Fruit fly (Drosophila melanogaster) whole organism, embryonic: ENCODE measurements around the gene Dbp73D.

ENCODE experiments used
- B-H1 ChIP-seq: fragments of 200-800 bp; sonication (Bioruptor generic); IDR thresholded peaks from 3 replicates; pipeline ENCODE4 v1.3.6; 2022; ENCODE audit warnings: missing biosample characterization, missing genetic modification characterization
- CG10274 ChIP-seq: fragments of 200-800 bp; sonication (Bioruptor generic); optimal IDR thresholded peaks from 3 replicates; lab custom pipeline; 2017; ENCODE audit warnings: missing biosample characterization, mild to moderate bottlenecking, missing genetic modification characterization
- CG10959 ChIP-seq: fragments of 200-800 bp; sonication (Bioruptor generic); IDR thresholded peaks from 2 replicates; pipeline ENCODE4 v1.3.6; 2022; ENCODE audit warnings: missing biosample characterization, missing genetic modification characterization
- CG11085 ChIP-seq: fragments of 200-800 bp; sonication (Bioruptor generic); IDR thresholded peaks from 2 replicates; pipeline ENCODE4 v1.3.6; 2022; ENCODE audit warnings: missing biosample characterization, missing genetic modification characterization
- CG11723 ChIP-seq: fragments of 200-800 bp; sonication (Bioruptor generic); optimal IDR thresholded peaks from 2 replicates; lab custom pipeline; 2017; ENCODE audit warnings: missing biosample characterization, mild to moderate bottlenecking, missing genetic modification characterization
- CG12659 ChIP-seq: fragments of 200-800 bp; sonication (Bioruptor generic); optimal IDR thresholded peaks from 3 replicates; lab custom pipeline; 2017; ENCODE audit warnings: mild to moderate bottlenecking, missing biosample characterization, missing genetic modification reagents, missing genetic modification characterization
- CG13424 ChIP-seq: fragments of 200-800 bp; sonication (Bioruptor generic); optimal IDR thresholded peaks from 2 replicates; lab custom pipeline; 2019; ENCODE audit warnings: missing biosample characterization, mild to moderate bottlenecking, missing genetic modification characterization, moderate library complexity
- CG14860 ChIP-seq: fragments of 200-800 bp; sonication (Bioruptor generic); IDR thresholded peaks from 3 replicates; pipeline ENCODE4 v1.3.6; 2022; ENCODE audit warnings: missing biosample characterization, missing genetic modification characterization; ENCODE audit not compliant: partially characterized antibody
- CG14965 ChIP-seq: fragments of 200-800 bp; sonication (Bioruptor generic); optimal IDR thresholded peaks from 2 replicates; lab custom pipeline; 2016; ENCODE audit warnings: missing biosample characterization, missing genetic modification characterization, borderline replicate concordance
- CG1603 ChIP-seq: fragments of 200-800 bp; sonication (Bioruptor generic); optimal IDR thresholded peaks from 2 replicates; lab custom pipeline; 2019; ENCODE audit warnings: missing biosample characterization, mild to moderate bottlenecking, missing genetic modification characterization, moderate library complexity
- CG16779 ChIP-seq: fragments of 200-800 bp; sonication (Bioruptor generic); IDR thresholded peaks from 2 replicates; pipeline ENCODE4 v1.3.6; 2022; ENCODE audit warnings: missing biosample characterization, missing genetic modification characterization
- CG17912 ChIP-seq: fragments of 200-800 bp; sonication (Bioruptor generic); optimal IDR thresholded peaks from 2 replicates; lab custom pipeline; 2018; ENCODE audit warnings: missing biosample characterization, mild to moderate bottlenecking, missing genetic modification characterization
- CG1792 ChIP-seq: fragments of 200-800 bp; sonication (Bioruptor generic); optimal IDR thresholded peaks from 2 replicates; lab custom pipeline; 2016; ENCODE audit warnings: missing biosample characterization, missing genetic modification characterization
- CG18262 ChIP-seq: fragments of 200-800 bp; optimal IDR thresholded peaks from 3 replicates; lab custom pipeline; 2019; ENCODE audit warnings: missing biosample characterization, mild to moderate bottlenecking, missing genetic modification characterization, moderate library complexity
- CG30403 ChIP-seq: fragments of 200-800 bp; sonication (Bioruptor generic); optimal IDR thresholded peaks from 3 replicates; lab custom pipeline; 2016; ENCODE audit warnings: missing biosample characterization, missing genetic modification characterization
- CG34376 ChIP-seq: fragments of 200-800 bp; sonication (Bioruptor generic); optimal IDR thresholded peaks from 2 replicates; lab custom pipeline; 2018; ENCODE audit warnings: missing biosample characterization, mild to moderate bottlenecking, missing genetic modification characterization
- CG4328 ChIP-seq: fragments of 200-800 bp; sonication (Bioruptor generic); optimal IDR thresholded peaks from 3 replicates; lab custom pipeline; 2017; ENCODE audit warnings: missing biosample characterization, missing genetic modification reagents, missing genetic modification characterization
- CG4404 ChIP-seq: fragments of 200-800 bp; sonication (Bioruptor generic); IDR thresholded peaks from 2 replicates; pipeline ENCODE4 v1.3.6; 2022; ENCODE audit warnings: missing biosample characterization, missing genetic modification characterization
- CG4424 ChIP-seq: fragments of 200-800 bp; sonication (Bioruptor generic); optimal IDR thresholded peaks from 3 replicates; lab custom pipeline; 2016; ENCODE audit warnings: missing biosample characterization, missing genetic modification characterization
- CG4854 ChIP-seq: fragments of 200-800 bp; sonication (Bioruptor generic); optimal IDR thresholded peaks from 2 replicates; lab custom pipeline; 2016; ENCODE audit warnings: missing biosample characterization, missing genetic modification characterization, inconsistent platforms
- CG6854 ChIP-seq: fragments of 200-800 bp; sonication (Bioruptor generic); optimal IDR thresholded peaks from 3 replicates; lab custom pipeline; 2017; ENCODE audit warnings: missing biosample characterization, mild to moderate bottlenecking, missing genetic modification characterization
- CG9727 ChIP-seq: fragments of 200-800 bp; sonication (Bioruptor generic); optimal IDR thresholded peaks from 3 replicates; lab custom pipeline; 2017; ENCODE audit warnings: missing biosample characterization, mild to moderate bottlenecking, missing genetic modification characterization
- CoRest ChIP-seq: fragments of 200-800 bp; sonication (Bioruptor generic); optimal IDR thresholded peaks from 3 replicates; lab custom pipeline; 2018; ENCODE audit warnings: missing biosample characterization, mild to moderate bottlenecking, missing genetic modification characterization, moderate library complexity
- Dip2 ChIP-seq: fragments of 200-800 bp; sonication (Bioruptor generic); IDR thresholded peaks from 2 replicates; pipeline ENCODE4 v1.3.6; 2022; ENCODE audit warnings: missing biosample characterization, missing genetic modification characterization
- Dll ChIP-seq: fragments of 200-800 bp; sonication (Bioruptor generic); IDR thresholded peaks from 4 replicates; pipeline ENCODE4 v1.3.6; 2022; ENCODE audit warnings: missing biosample characterization, missing genetic modification characterization; ENCODE audit not compliant: partially characterized antibody
- Fer1 ChIP-seq: fragments of 200-800 bp; sonication (Bioruptor generic); optimal IDR thresholded peaks from 2 replicates; lab custom pipeline; 2017; ENCODE audit warnings: missing biosample characterization, mild to moderate bottlenecking, missing genetic modification characterization
- H15 ChIP-seq: fragments of 200-800 bp; sonication (Bioruptor generic); IDR thresholded peaks from 3 replicates; pipeline ENCODE4 v1.3.6; 2022; ENCODE audit warnings: missing biosample characterization, missing genetic modification characterization
- Hand ChIP-seq: fragments of 200-800 bp; sonication (Bioruptor generic); optimal IDR thresholded peaks from 2 replicates; lab custom pipeline; 2017; ENCODE audit warnings: mild to moderate bottlenecking, missing biosample characterization, missing genetic modification reagents, missing genetic modification characterization
- NK7.1 ChIP-seq: fragments of 200-800 bp; sonication (Bioruptor generic); optimal IDR thresholded peaks from 3 replicates; lab custom pipeline; 2016; ENCODE audit warnings: missing biosample characterization, missing genetic modification characterization
- Six4 ChIP-seq: fragments of 200-800 bp; sonication (Bioruptor generic); optimal IDR thresholded peaks from 2 replicates; lab custom pipeline; 2016; ENCODE audit warnings: missing biosample characterization, missing genetic modification characterization
- Stat92E ChIP-seq, 3 experiments: fragments of >200 bp in 2 of 3; fragments of 200-800 bp in 1 of 3; sonication (Bioruptor generic) in 1 of 3; optimal IDR thresholded peaks; 2 replicates each; lab custom pipeline; 2017 to 2019; ENCODE audit warnings: missing biosample characterization in 3 of 3, missing genetic modification characterization in 3 of 3, mild to moderate bottlenecking in 1 of 3, moderate library complexity in 1 of 3
- Taf1 ChIP-seq: fragments of 200-800 bp; sonication (Bioruptor generic); IDR thresholded peaks from 2 replicates; pipeline ENCODE4 v1.3.6; 2022; ENCODE audit warnings: missing biosample characterization, missing genetic modification characterization
- Trl ChIP-seq, 3 experiments: fragments of >200 bp in 2 of 3; fragments of 200-800 bp in 1 of 3; sonication (Bioruptor generic) in 1 of 3; optimal IDR thresholded peaks; 2 replicates in 1 of 3; 3 replicates in 2 of 3; lab custom pipeline; 2016 to 2017; ENCODE audit warnings: missing biosample characterization in 1 of 3, missing genetic modification characterization in 1 of 3
- br ChIP-seq: fragments of >200 bp; optimal IDR thresholded peaks from 2 replicates; lab custom pipeline; 2017
- cato ChIP-seq: fragments of 200-800 bp; sonication (Bioruptor generic); optimal IDR thresholded peaks from 2 replicates; lab custom pipeline; 2016; ENCODE audit warnings: missing biosample characterization, missing genetic modification characterization, borderline replicate concordance
- dmrt11E ChIP-seq: fragments of 200-800 bp; sonication (Bioruptor generic); optimal IDR thresholded peaks from 3 replicates; lab custom pipeline; 2018; ENCODE audit warnings: missing biosample characterization, mild to moderate bottlenecking, missing genetic modification characterization, moderate library complexity
- gsb ChIP-seq: fragments of 200-800 bp; sonication (Bioruptor generic); IDR thresholded peaks from 2 replicates; pipeline ENCODE4 v1.3.6; 2022; ENCODE audit warnings: missing biosample characterization, missing genetic modification characterization
- h ChIP-seq: fragments of >200 bp; optimal IDR thresholded peaks from 2 replicates; lab custom pipeline; 2017
- jigr1 ChIP-seq: fragments of 200-800 bp; sonication (Bioruptor generic); IDR thresholded peaks from 3 replicates; pipeline ENCODE4 v1.3.6; 2022; ENCODE audit warnings: missing biosample characterization, missing genetic modification characterization
- ken ChIP-seq: fragments of 200-800 bp; sonication (Bioruptor generic); IDR thresholded peaks from 3 replicates; pipeline ENCODE4 v1.3.6; 2022; ENCODE audit warnings: missing biosample characterization, missing genetic modification characterization
- lmd ChIP-seq: fragments of 200-800 bp; sonication (Bioruptor generic); IDR thresholded peaks from 2 replicates; pipeline ENCODE4 v1.3.6; 2022; ENCODE audit warnings: missing biosample characterization, missing genetic modification characterization
- nmo ChIP-seq: fragments of 200-800 bp; sonication (Bioruptor generic); optimal IDR thresholded peaks from 2 replicates; lab custom pipeline; 2018; ENCODE audit warnings: missing biosample characterization, mild to moderate bottlenecking, missing genetic modification characterization, moderate library complexity
- org-1 ChIP-seq: fragments of 200-800 bp; sonication (Bioruptor generic); optimal IDR thresholded peaks from 2 replicates; lab custom pipeline; 2017; ENCODE audit warnings: missing biosample characterization, missing genetic modification characterization
- pan ChIP-seq, 4 experiments: fragments of >200 bp in 3 of 4; fragments of 200-800 bp in 1 of 4; sonication (Bioruptor generic) in 1 of 4; optimal IDR thresholded peaks in 3 of 4; IDR thresholded peaks in 1 of 4; 2 replicates each; pipeline versions ENCODE4 v1.3.6 to Lab custom; 2017 to 2022; ENCODE audit warnings: missing biosample characterization in 2 of 4, missing genetic modification characterization in 2 of 4, mixed read lengths in 1 of 4
- phol ChIP-seq: fragments of 200-800 bp; sonication (Bioruptor generic); optimal IDR thresholded peaks from 3 replicates; lab custom pipeline; 2018; ENCODE audit warnings: missing biosample characterization, mild to moderate bottlenecking, missing genetic modification characterization, moderate library complexity
- scrt ChIP-seq: fragments of 200-800 bp; sonication (Bioruptor generic); optimal IDR thresholded peaks from 2 replicates; lab custom pipeline; 2018; ENCODE audit warnings: missing biosample characterization, mild to moderate bottlenecking, missing genetic modification characterization, moderate library complexity
- shn ChIP-seq: fragments of 200-800 bp; sonication (Bioruptor generic); optimal IDR thresholded peaks from 3 replicates; lab custom pipeline; 2016; ENCODE audit warnings: missing biosample characterization, missing genetic modification characterization
- sob ChIP-seq: fragments of 200-800 bp; sonication (Bioruptor generic); IDR thresholded peaks from 2 replicates; pipeline ENCODE4 v1.3.6; 2022; ENCODE audit warnings: missing biosample characterization, missing genetic modification characterization
- vvl ChIP-seq: fragments of 200-800 bp; sonication (Bioruptor generic); IDR thresholded peaks from 2 replicates; pipeline ENCODE4 v1.3.6; 2022; ENCODE audit warnings: missing biosample characterization, missing genetic modification characterization

Gene Dbp73D

DNA sequence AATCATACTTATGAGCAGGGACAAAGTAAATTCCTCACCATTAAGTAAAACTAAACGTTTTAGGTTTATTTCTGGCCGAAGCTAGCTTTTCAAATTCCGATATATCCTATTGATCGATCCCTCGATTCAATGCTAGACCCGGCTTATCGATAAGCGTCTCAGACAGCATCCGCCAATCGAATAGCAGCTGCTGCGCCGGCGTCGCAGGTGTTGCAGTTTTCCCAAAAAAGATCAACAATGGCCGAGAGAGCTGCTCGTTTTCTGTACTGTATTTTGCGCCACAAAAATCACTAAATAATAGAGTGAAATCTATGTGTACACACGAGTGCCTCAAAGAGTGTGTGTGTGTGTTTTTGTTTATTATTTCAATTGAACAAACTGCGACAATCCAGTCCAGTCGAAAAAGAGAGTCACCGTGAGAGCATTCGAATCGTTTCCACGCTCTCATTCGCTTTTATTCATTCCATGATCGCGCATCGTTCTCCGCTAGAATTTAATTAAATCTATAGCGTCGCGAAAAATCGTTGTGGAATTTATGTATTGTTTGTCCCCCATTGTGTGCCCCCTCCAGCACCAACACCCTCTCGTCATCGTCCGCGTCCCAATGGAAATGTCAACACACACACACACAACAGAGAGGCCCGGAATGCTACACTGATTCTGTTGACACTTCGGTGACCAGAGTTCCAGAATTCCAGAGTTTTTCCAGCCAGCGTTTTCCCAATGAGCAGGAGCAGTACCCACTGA lies 17.0 kb downstream of the Dbp73D start (continued):
- no peak for TF ChIP-seq CG4404 (GFP tag; lab: Robert Waterston, UW)
- no peak for TF ChIP-seq CG13424 (tag; lab: Kevin White, UChicago)
- no peak for TF ChIP-seq CG11085 (GFP tag; lab: Robert Waterston, UW)
- TF ChIP-seq NK7.1 (GFP tag; lab: Kevin White, UChicago), result no peak
- no peak for TF ChIP-seq CG34376
- no peak for TF ChIP-seq shn (GFP tag; lab: Kevin White, UChicago)
- TF ChIP-seq CG16779 (GFP tag; lab: Robert Waterston, UW), result no peak
- TF ChIP-seq CG14860, result peak; percentile 64; the same call in 2 of the 3 replicates
- TF ChIP-seq CG18262 (tag; lab: Kevin White, UChicago), result no peak
- TF ChIP-seq dmrt11E (tag; lab: Kevin White, UChicago), result no peak
- no peak for TF ChIP-seq CG11723 (GFP tag; lab: Kevin White, UChicago)
- no peak for TF ChIP-seq CG1792 (GFP tag; lab: Kevin White, UChicago)
- no peak for TF ChIP-seq cato (GFP tag; lab: Kevin White, UChicago)
- peak; percentile 59 to 68 for TF ChIP-seq Trl (optimal IDR thresholded peaks at IDR 0.05; lab: Kevin White, UChicago)
- TF ChIP-seq Trl (GFP tag; optimal IDR thresholded peaks at IDR 0.05; lab: Kevin White, UChicago), result no peak
- no peak for TF ChIP-seq vvl (GFP tag; lab: Robert Waterston, UW)
- TF ChIP-seq CG12659 (GFP tag; lab: Kevin White, UChicago), result no peak
- TF ChIP-seq sob, result no peak
- TF ChIP-seq CG30403 (GFP tag; lab: Kevin White, UChicago), result no peak
- TF ChIP-seq H15 (GFP tag; lab: Robert Waterston, UW), result no peak
- TF ChIP-seq CG9727 (GFP tag; lab: Kevin White, UChicago), result no peak
- peak; percentile 63; the same call in 3 of the 4 replicates for TF ChIP-seq Dll (GFP tag; lab: Robert Waterston, UW)
- TF ChIP-seq CG14965 (GFP tag; lab: Kevin White, UChicago), result no peak
- no peak for TF ChIP-seq CG4424 (GFP tag; lab: Kevin White, UChicago)
- no peak for TF ChIP-seq Hand
- TF ChIP-seq ken (GFP tag; lab: Robert Waterston, UW), result no peak
- TF ChIP-seq B-H1 (GFP tag; lab: Robert Waterston, UW), result no peak
- no peak for TF ChIP-seq Taf1 (GFP tag; lab: Robert Waterston, UW)
- TF ChIP-seq h (lab: Kevin White, UChicago), result no peak
- TF ChIP-seq lmd (GFP tag; lab: Robert Waterston, UW), result no peak
- no peak for TF ChIP-seq pan (optimal IDR thresholded peaks at IDR 0.05; lab: Kevin White, UChicago)
- TF ChIP-seq pan (GFP tag; optimal IDR thresholded peaks at IDR 0.05 in 1 of 2, IDR thresholded peaks at IDR 0.05 in 1 of 2), result no peak
- TF ChIP-seq CG10959 (GFP tag; lab: Robert Waterston, UW), result no peak
- no peak for TF ChIP-seq nmo (GFP tag; lab: Kevin White, UChicago)
- TF ChIP-seq CG4854 (GFP tag; lab: Kevin White, UChicago), result no peak
- no peak for TF ChIP-seq org-1 (GFP tag; lab: Kevin White, UChicago)
- no peak for TF ChIP-seq Stat92E (GFP tag; optimal IDR thresholded peaks at IDR 0.05; lab: Kevin White, UChicago)
- TF ChIP-seq br (lab: Kevin White, UChicago), result no peak
- TF ChIP-seq CG17912, result no peak
- TF ChIP-seq CG6854, result peak; percentile 33
- no peak for TF ChIP-seq CoRest (tag; lab: Kevin White, UChicago)
- TF ChIP-seq gsb (GFP tag; lab: Robert Waterston, UW), result no peak
- no peak for TF ChIP-seq jigr1
- TF ChIP-seq Six4 (GFP tag; lab: Kevin White, UChicago), result no peak
- no peak for TF ChIP-seq Fer1 (GFP tag; lab: Kevin White, UChicago)
- peak; percentile 4 for TF ChIP-seq CG4328 (GFP tag; lab: Kevin White, UChicago)
- no peak for TF ChIP-seq Dip2 (GFP tag; lab: Robert Waterston, UW)
- no peak for TF ChIP-seq scrt (GFP tag; lab: Kevin White, UChicago)
- TF ChIP-seq CG10274, result no peak
- peak; percentile 7 for TF ChIP-seq phol (tag; lab: Kevin White, UChicago)
- TF ChIP-seq CG1603 (tag; lab: Kevin White, UChicago), result no peak
